Worm (Caenorhabditis elegans) whole organism, L3 larva: ENCODE data around the gene C46E10.8.

Experiments
- egl-5 ChIP-seq: fragments of 150-350 bp; optimal IDR thresholded peaks from 2 replicates; lab custom pipeline; 2017; ENCODE audit warnings: missing biosample characterization, missing genetic modification reagents, missing genetic modification characterization, inconsistent platforms
- elt-2 ChIP-seq: sonication (generic microtip); optimal IDR thresholded peaks from 2 replicates; lab custom pipeline; 2016; ENCODE audit warnings: missing genetic modification reagents, mild to moderate bottlenecking, missing genetic modification characterization, missing compliant biosample characterization
- elt-3 ChIP-seq, 3 experiments: fragments of 150-350 bp in 1 of 3; sonication (generic microtip) in 2 of 3; optimal IDR thresholded peaks; 2 replicates in 2 of 3; 4 replicates in 1 of 3; lab custom pipeline; 2014 to 2017; ENCODE audit warnings: missing biosample characterization in 3 of 3, missing genetic modification characterization in 3 of 3
- nhr-76 ChIP-seq: fragments of 150-350 bp; sonication (generic microtip); optimal IDR thresholded peaks from 5 replicates; lab custom pipeline; 2014; ENCODE audit warnings: missing biosample characterization, missing genetic modification characterization
- pha-4 ChIP-seq: fragments of 150-350 bp; optimal IDR thresholded peaks from 2 replicates; lab custom pipeline; 2014; ENCODE audit warnings: missing biosample characterization, missing genetic modification reagents, missing genetic modification characterization
- unc-62 ChIP-seq: fragments of 150-350 bp; sonication (generic microtip); optimal IDR thresholded peaks from 4 replicates; lab custom pipeline; 2014; ENCODE audit warnings: missing biosample characterization, missing genetic modification reagents, missing genetic modification characterization
- ztf-11 ChIP-seq: fragments of 150-350 bp; optimal IDR thresholded peaks from 2 replicates; lab custom pipeline; 2014; ENCODE audit warnings: missing biosample characterization, missing genetic modification characterization

DNA sequence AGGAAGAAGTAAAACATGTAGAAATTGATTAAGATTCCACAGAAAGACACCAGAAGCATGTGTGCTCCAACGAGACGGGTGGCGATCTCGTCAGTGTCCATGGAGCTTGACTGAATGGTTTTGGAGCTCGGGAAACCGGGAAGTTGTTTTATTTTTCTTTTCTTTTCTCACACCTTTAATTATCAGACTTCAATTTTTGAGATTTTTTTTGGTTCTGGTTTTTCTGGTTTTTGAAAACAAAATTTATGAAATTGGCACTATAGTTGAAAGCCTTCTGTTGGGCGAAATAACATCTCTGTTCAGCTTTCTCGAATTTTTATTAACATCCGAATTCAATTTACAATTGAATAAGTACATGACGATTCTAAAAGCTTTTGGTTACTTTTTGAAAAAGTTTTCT lies 28.3 kb downstream of the C46E10.8 start, which contains the start of gene srx-104:
- TF ChIP-seq nhr-76 (no peak), elt-3 (tag; optimal IDR thresholded peaks at IDR 0.05; lab: Kevin White, UChicago) (no peak), ztf-11 (tag; lab: Kevin White, UChicago) (no peak), elt-2 (tag; lab: Kevin White, UChicago) (no peak), unc-62 (no peak), pha-4 (tag; lab: Kevin White, UChicago) (no peak), egl-5 (no peak)
